Comparison of ENCODE assay signal across 1 fruit fly cellular context in genomic region chr3R:28544538-28545393, dm6.
TF ChIP-seq lines count a peak whose summit lies in the region.

mIF2 (minus strand) TSS chr3R:28544817.

TF ChIP-seq in whole organism, embryonic, 481 proteins besides CTCF, POLR2A, EP300 and RAD21 (continued from another document):
- no peak for TF ChIP-seq Six4 (GFP tag; optimal IDR thresholded peaks at IDR 0.05; lab: Kevin White, UChicago)
- peak; percentile 33 for TF ChIP-seq CG8290 (GFP tag; optimal IDR thresholded peaks at IDR 0.05; lab: Kevin White, UChicago)
- TF ChIP-seq CG8290 (tag; optimal IDR thresholded peaks at IDR 0.05; lab: Kevin White, UChicago): peak in 1 of 2 experiments; percentile 61
- TF ChIP-seq CG7928 (GFP tag; optimal IDR thresholded peaks at IDR 0.05; lab: Kevin White, UChicago): peak; percentile 90
- no peak for TF ChIP-seq kah (GFP tag; optimal IDR thresholded peaks at IDR 0.05; lab: Kevin White, UChicago)
- TF ChIP-seq bowl (GFP tag; IDR thresholded peaks at IDR 0.05; lab: Robert Waterston, UW): no peak
- TF ChIP-seq CG30403 (GFP tag; optimal IDR thresholded peaks at IDR 0.05; lab: Kevin White, UChicago): peak; percentile 33
- no peak for TF ChIP-seq ken (GFP tag; IDR thresholded peaks at IDR 0.05; lab: Robert Waterston, UW)
- no peak for TF ChIP-seq CG8359 (GFP tag; optimal IDR thresholded peaks at IDR 0.05; lab: Kevin White, UChicago; ENCODE audit: borderline replicate concordance)
- TF ChIP-seq sqz (GFP tag; optimal IDR thresholded peaks at IDR 0.05; lab: Kevin White, UChicago): peak; percentile 62
- no peak for TF ChIP-seq CG9215 (GFP tag; IDR thresholded peaks at IDR 0.05; lab: Robert Waterston, UW)
- TF ChIP-seq CG11560 (tag; IDR thresholded peaks at IDR 0.05; lab: Robert Waterston, UW): peak; percentile 24; the same call in 1 of the 3 replicates
- no peak for TF ChIP-seq Dip2 (GFP tag; IDR thresholded peaks at IDR 0.05; lab: Robert Waterston, UW)
- TF ChIP-seq lmd (GFP tag; IDR thresholded peaks at IDR 0.05; lab: Robert Waterston, UW): no peak
- peak; percentile 15 for TF ChIP-seq az2 (GFP tag; optimal IDR thresholded peaks at IDR 0.05; lab: Kevin White, UChicago)
- TF ChIP-seq Pdp1 (GFP tag; optimal IDR thresholded peaks at IDR 0.05; lab: Kevin White, UChicago): peak in 1 of 2 experiments; percentile 97
- peak; percentile 8; the same call in 1 of the 2 replicates for TF ChIP-seq CG32532 (GFP tag; IDR thresholded peaks at IDR 0.05; lab: Robert Waterston, UW)
- TF ChIP-seq CG15011 (GFP tag; optimal IDR thresholded peaks at IDR 0.05; lab: Kevin White, UChicago): no peak
- TF ChIP-seq CG14965 (GFP tag; optimal IDR thresholded peaks at IDR 0.05; lab: Kevin White, UChicago; ENCODE audit: borderline replicate concordance): no peak
- TF ChIP-seq sr (GFP tag; IDR thresholded peaks at IDR 0.05; lab: Robert Waterston, UW): no peak
- peak; percentile 40 for TF ChIP-seq CG6854 (GFP tag; optimal IDR thresholded peaks at IDR 0.05; lab: Kevin White, UChicago)
- TF ChIP-seq CG17186 (GFP tag; optimal IDR thresholded peaks at IDR 0.05; lab: Kevin White, UChicago): no peak
- TF ChIP-seq pzg (GFP tag; optimal IDR thresholded peaks at IDR 0.05; lab: Kevin White, UChicago): peak; percentile 27
- TF ChIP-seq CG9727 (GFP tag; optimal IDR thresholded peaks at IDR 0.05; lab: Kevin White, UChicago): peak; percentile 3
- peak; percentile 38 for TF ChIP-seq CG13287 (GFP tag; IDR thresholded peaks at IDR 0.05; lab: Robert Waterston, UW; ENCODE audit: partially characterized antibody)
- no peak for TF ChIP-seq CG17385 (GFP tag; optimal IDR thresholded peaks at IDR 0.05; lab: Kevin White, UChicago)
- TF ChIP-seq onecut (GFP tag; IDR thresholded peaks at IDR 0.05; lab: Robert Waterston, UW): peak; percentile 61
- peak; percentile 66 for TF ChIP-seq CG1603 (tag; optimal IDR thresholded peaks at IDR 0.05; lab: Kevin White, UChicago)
- peak in 1 of 2 experiments; percentile 44 for TF ChIP-seq insv (GFP tag; optimal IDR thresholded peaks at IDR 0.05; lab: Kevin White, UChicago)
- no peak for TF ChIP-seq CG12744 (GFP tag; optimal IDR thresholded peaks at IDR 0.05; lab: Kevin White, UChicago)
- peak; percentile 76 for TF ChIP-seq Med (GFP tag; lab: Kevin White, UChicago)
- TF ChIP-seq tin (GFP tag; optimal IDR thresholded peaks at IDR 0.05; lab: Kevin White, UChicago): peak; percentile 16
- no peak for TF ChIP-seq Taf1 (GFP tag; IDR thresholded peaks at IDR 0.05; lab: Robert Waterston, UW)
- no peak for TF ChIP-seq CG17802 (tag; optimal IDR thresholded peaks at IDR 0.05; lab: Kevin White, UChicago)
- peak; percentile 10 for TF ChIP-seq ind (GFP tag; optimal IDR thresholded peaks at IDR 0.05; lab: Kevin White, UChicago)
- TF ChIP-seq abd-A (tag; optimal IDR thresholded peaks at IDR 0.05; lab: Kevin White, UChicago): peak; percentile 51
- TF ChIP-seq CG17829 (tag; optimal IDR thresholded peaks at IDR 0.05; lab: Kevin White, UChicago): peak; percentile 30
- TF ChIP-seq Max (GFP tag; optimal IDR thresholded peaks at IDR 0.05; lab: Kevin White, UChicago): peak; percentile 2
- TF ChIP-seq nmo (GFP tag; optimal IDR thresholded peaks at IDR 0.05; lab: Kevin White, UChicago): peak; percentile 26
- TF ChIP-seq Lhr (GFP tag; optimal IDR thresholded peaks at IDR 0.05; lab: Kevin White, UChicago): peak; percentile 63
- TF ChIP-seq CG16813 (GFP tag; IDR thresholded peaks at IDR 0.05; lab: Robert Waterston, UW; ENCODE audit: partially characterized antibody): peak; percentile 47; the same call in 2 of the 3 replicates
- no peak for TF ChIP-seq Sry-β (GFP tag; optimal IDR thresholded peaks at IDR 0.05; lab: Kevin White, UChicago)
- TF ChIP-seq dimm (GFP tag; IDR thresholded peaks at IDR 0.05; lab: Robert Waterston, UW): no peak
- TF ChIP-seq CG7556 (GFP tag; optimal IDR thresholded peaks at IDR 0.05; lab: Kevin White, UChicago): no peak
- TF ChIP-seq Bgb (GFP tag; IDR thresholded peaks at IDR 0.05; lab: Robert Waterston, UW; ENCODE audit: partially characterized antibody): peak; percentile 68
- TF ChIP-seq CG9437 (GFP tag; optimal IDR thresholded peaks at IDR 0.05; lab: Kevin White, UChicago): peak; percentile 91
- peak; percentile 7 for TF ChIP-seq CG12155 (GFP tag; optimal IDR thresholded peaks at IDR 0.05; lab: Kevin White, UChicago)
- no peak for TF ChIP-seq sima (GFP tag; optimal IDR thresholded peaks at IDR 0.05; lab: Kevin White, UChicago)
- peak; percentile 18 for TF ChIP-seq CG8924 (tag; optimal IDR thresholded peaks at IDR 0.05; lab: Kevin White, UChicago)
- TF ChIP-seq CG11504 (tag; optimal IDR thresholded peaks at IDR 0.05; lab: Kevin White, UChicago): peak; percentile 25
- TF ChIP-seq Poxn (GFP tag; IDR thresholded peaks at IDR 0.05; lab: Robert Waterston, UW): no peak
- TF ChIP-seq psq (GFP tag; optimal IDR thresholded peaks at IDR 0.05; lab: Kevin White, UChicago): no peak
- TF ChIP-seq twi (tag; optimal IDR thresholded peaks at IDR 0.05; lab: Kevin White, UChicago): no peak
- no peak for TF ChIP-seq CG10209 (GFP tag; optimal IDR thresholded peaks at IDR 0.05; lab: Kevin White, UChicago)
- TF ChIP-seq Dek (tag; optimal IDR thresholded peaks at IDR 0.05; lab: Kevin White, UChicago): peak; percentile 26
- peak; percentile 11 for TF ChIP-seq CG15514 (GFP tag; optimal IDR thresholded peaks at IDR 0.05; lab: Kevin White, UChicago)
- peak; percentile 3 for TF ChIP-seq Blimp-1 (GFP tag; optimal IDR thresholded peaks at IDR 0.05; lab: Kevin White, UChicago)
- no peak for TF ChIP-seq ab (GFP tag; optimal IDR thresholded peaks at IDR 0.05; lab: Kevin White, UChicago)
- no peak for TF ChIP-seq HHEX (GFP tag; optimal IDR thresholded peaks at IDR 0.05; lab: Kevin White, UChicago)
- TF ChIP-seq CG2116 (GFP tag; optimal IDR thresholded peaks at IDR 0.05; lab: Kevin White, UChicago): peak; percentile 57
- peak; percentile 3 for TF ChIP-seq CG10654 (GFP tag; optimal IDR thresholded peaks at IDR 0.05; lab: Kevin White, UChicago)
- no peak for TF ChIP-seq CG3838 (GFP tag; optimal IDR thresholded peaks at IDR 0.05; lab: Kevin White, UChicago)
- TF ChIP-seq YL-1 (GFP tag; optimal IDR thresholded peaks at IDR 0.05; lab: Kevin White, UChicago): peak; percentile 18
- no peak for TF ChIP-seq Eip74EF (GFP tag; optimal IDR thresholded peaks at IDR 0.05; lab: Kevin White, UChicago)
- no peak for TF ChIP-seq repo (GFP tag; optimal IDR thresholded peaks at IDR 0.05; lab: Kevin White, UChicago)
- TF ChIP-seq CG14860 (GFP tag; IDR thresholded peaks at IDR 0.05; lab: Robert Waterston, UW; ENCODE audit: partially characterized antibody): no peak
- peak; percentile 11 for TF ChIP-seq CG13424 (tag; optimal IDR thresholded peaks at IDR 0.05; lab: Kevin White, UChicago)
- no peak for TF ChIP-seq ssp (GFP tag; IDR thresholded peaks at IDR 0.05; lab: Robert Waterston, UW)
- TF ChIP-seq pan (optimal IDR thresholded peaks at IDR 0.05; lab: Kevin White, UChicago): no peak
- TF ChIP-seq pan (GFP tag; optimal IDR thresholded peaks at IDR 0.05 in 1 of 2, IDR thresholded peaks at IDR 0.05 in 1 of 2): peak in 1 of 2 experiments; percentile 35
- no peak for TF ChIP-seq dm (GFP tag; optimal IDR thresholded peaks at IDR 0.05; lab: Kevin White, UChicago)
- peak; percentile 8 for TF ChIP-seq bcd (GFP tag; optimal IDR thresholded peaks at IDR 0.05; lab: Kevin White, UChicago)
- TF ChIP-seq HmgZ (tag; optimal IDR thresholded peaks at IDR 0.05; lab: Kevin White, UChicago): peak; percentile 13
- peak; percentile 14 for TF ChIP-seq Nf-YC (tag; optimal IDR thresholded peaks at IDR 0.05; lab: Kevin White, UChicago)
- TF ChIP-seq CG4404 (GFP tag; IDR thresholded peaks at IDR 0.05; lab: Robert Waterston, UW): no peak
- peak; percentile 43 for TF ChIP-seq zen (tag; optimal IDR thresholded peaks at IDR 0.05; lab: Kevin White, UChicago)
- TF ChIP-seq CG3847 (GFP tag; IDR thresholded peaks at IDR 0.05; lab: Robert Waterston, UW): peak; percentile 45; the same call in 1 of the 2 replicates
- TF ChIP-seq Xbp1 (GFP tag; optimal IDR thresholded peaks at IDR 0.05; lab: Kevin White, UChicago): peak; percentile 33
- TF ChIP-seq Drgx (GFP tag; IDR thresholded peaks at IDR 0.05; lab: Robert Waterston, UW): peak; percentile 52; the same call in 1 of the 2 replicates
- TF ChIP-seq CG15696 (tag; optimal IDR thresholded peaks at IDR 0.05; lab: Kevin White, UChicago): peak; percentile 39
- TF ChIP-seq CG15601 (tag; optimal IDR thresholded peaks at IDR 0.05; lab: Kevin White, UChicago): peak; percentile 43
- TF ChIP-seq CG17568 (GFP tag; optimal IDR thresholded peaks at IDR 0.05; lab: Kevin White, UChicago): no peak
- TF ChIP-seq bab2 (GFP tag; optimal IDR thresholded peaks at IDR 0.05; lab: Kevin White, UChicago): peak; percentile 1
- TF ChIP-seq CG6654 (GFP tag; optimal IDR thresholded peaks at IDR 0.05; lab: Kevin White, UChicago): peak; percentile 99
- TF ChIP-seq ci (GFP tag; IDR thresholded peaks at IDR 0.05; lab: Robert Waterston, UW): no peak
- no peak for TF ChIP-seq grau (tag; optimal IDR thresholded peaks at IDR 0.05; lab: Kevin White, UChicago)
- peak; percentile 42; the same call in 1 of the 3 replicates for TF ChIP-seq knrl (GFP tag; IDR thresholded peaks at IDR 0.05; lab: Robert Waterston, UW; ENCODE audit: partially characterized antibody)
- peak; percentile 38 for TF ChIP-seq gem (tag; optimal IDR thresholded peaks at IDR 0.05; lab: Kevin White, UChicago)
- peak; percentile 11 for TF ChIP-seq tio (GFP tag; optimal IDR thresholded peaks at IDR 0.05; lab: Kevin White, UChicago)
- TF ChIP-seq E2f2 (GFP tag; IDR thresholded peaks at IDR 0.05; lab: Robert Waterston, UW): peak; percentile 37; the same call in 1 of the 2 replicates
- peak; percentile 7 for TF ChIP-seq zfh2 (GFP tag; optimal IDR thresholded peaks at IDR 0.05; lab: Kevin White, UChicago)
- TF ChIP-seq Hmr (GFP tag; optimal IDR thresholded peaks at IDR 0.05; lab: Kevin White, UChicago): peak; percentile 41
- TF ChIP-seq Opbp (GFP tag; IDR thresholded peaks at IDR 0.05; lab: Robert Waterston, UW; ENCODE audit: partially characterized antibody): no peak; the same call in 2 of the 3 replicates
- no peak for TF ChIP-seq cas (GFP tag; IDR thresholded peaks at IDR 0.05; lab: Robert Waterston, UW)
- peak; percentile 36 for TF ChIP-seq Abd-B (GFP tag; optimal IDR thresholded peaks at IDR 0.05; lab: Kevin White, UChicago)
- TF ChIP-seq Dref (GFP tag; IDR thresholded peaks at IDR 0.05; lab: Robert Waterston, UW): peak; percentile 60
- peak; percentile 39 for TF ChIP-seq mam (GFP tag; optimal IDR thresholded peaks at IDR 0.05; lab: Kevin White, UChicago)
- peak; percentile 17 for TF ChIP-seq D19A (tag; optimal IDR thresholded peaks at IDR 0.05; lab: Kevin White, UChicago)
- TF ChIP-seq CG31441 (GFP tag; IDR thresholded peaks at IDR 0.05; lab: Robert Waterston, UW): peak; percentile 40; the same call in 1 of the 2 replicates
- peak; percentile 22 for TF ChIP-seq stwl (tag; optimal IDR thresholded peaks at IDR 0.05; lab: Kevin White, UChicago)
- TF ChIP-seq CG12391 (tag; optimal IDR thresholded peaks at IDR 0.05; lab: Kevin White, UChicago): peak; percentile 59
- peak; percentile 13 for TF ChIP-seq dmrt11E (tag; optimal IDR thresholded peaks at IDR 0.05; lab: Kevin White, UChicago)
- no peak for TF ChIP-seq CG14441 (GFP tag; IDR thresholded peaks at IDR 0.05; lab: Robert Waterston, UW)
- peak; percentile 8 for TF ChIP-seq Dp (GFP tag; optimal IDR thresholded peaks at IDR 0.05; lab: Kevin White, UChicago)
- peak; percentile 1 for TF ChIP-seq sens (GFP tag; lab: Kevin White, UChicago)
- TF ChIP-seq CG7372 (GFP tag; IDR thresholded peaks at IDR 0.05; lab: Robert Waterston, UW): 0 out of 2 replicates have a peak, but pooled peaks have one; percentile 29
- no peak for TF ChIP-seq dati (GFP tag; IDR thresholded peaks at IDR 0.05; lab: Robert Waterston, UW)
- TF ChIP-seq Sox102F (GFP tag; optimal IDR thresholded peaks at IDR 0.05; lab: Kevin White, UChicago): peak; percentile 19
- TF ChIP-seq fru (optimal IDR thresholded peaks at IDR 0.05; lab: Kevin White, UChicago): no peak
- TF ChIP-seq NfI (GFP tag; optimal IDR thresholded peaks at IDR 0.05; lab: Kevin White, UChicago): no peak
- TF ChIP-seq sob (GFP tag; IDR thresholded peaks at IDR 0.05; lab: Robert Waterston, UW): peak; percentile 59
